Worm (Caenorhabditis elegans) whole organism, L4 larva: ENCODE measurements around the gene F25E5.9.

ENCODE experiments used
- F26F4.8 ChIP-seq: fragments of 200-800 bp; sonication (Bioruptor generic); conservative IDR thresholded peaks from 2 replicates; pipeline ENCODE4 v1.3.6; 2022; ENCODE audit warnings: missing genetic modification characterization, missing compliant biosample characterization
- T20F7.1 ChIP-seq: fragments of 200-800 bp; sonication (Bioruptor generic); optimal IDR thresholded peaks from 2 replicates; lab custom pipeline; 2018; ENCODE audit warnings: mild to moderate bottlenecking, missing genetic modification characterization, missing compliant biosample characterization
- Y48G9A.11 ChIP-seq: fragments of 200-800 bp; sonication (Bioruptor generic); IDR thresholded peaks from 2 replicates; pipeline ENCODE4 v1.3.6; 2022; ENCODE audit warnings: missing genetic modification reagents, missing genetic modification characterization, missing compliant biosample characterization
- ZK337.2 ChIP-seq: fragments of 200-800 bp; sonication (Bioruptor generic); IDR thresholded peaks from 2 replicates; pipeline ENCODE4 v1.3.6; 2022; ENCODE audit warnings: missing genetic modification reagents, missing genetic modification characterization, missing compliant biosample characterization
- arid-1 ChIP-seq: fragments of 200-800 bp; sonication (Bioruptor generic); conservative IDR thresholded peaks from 2 replicates; pipeline ENCODE4 v1.3.6; 2022; ENCODE audit warnings: missing genetic modification reagents, missing genetic modification characterization, missing compliant biosample characterization
- ceh-62 ChIP-seq: sonication (generic microtip); optimal IDR thresholded peaks from 2 replicates; lab custom pipeline; 2017; ENCODE audit warnings: missing biosample characterization, missing genetic modification characterization
- ces-1 ChIP-seq: fragments of 150-350 bp; sonication (generic microtip); optimal IDR thresholded peaks from 4 replicates; lab custom pipeline; 2014; ENCODE audit warnings: missing biosample characterization, missing genetic modification reagents, missing genetic modification characterization
- daf-16 ChIP-seq, 3 experiments: sonication (generic microtip); optimal IDR thresholded peaks; 2 replicates each; lab custom pipeline; 2016 to 2017; ENCODE audit warnings: missing genetic modification characterization in 3 of 3, missing genetic modification reagents in 3 of 3, mild to moderate bottlenecking in 2 of 3, missing compliant biosample characterization in 2 of 3, missing biosample characterization in 1 of 3, moderate library complexity in 1 of 3
- dmd-9 ChIP-seq: fragments of 200-800 bp; sonication (Bioruptor generic); IDR thresholded peaks from 2 replicates; pipeline ENCODE4 v1.3.6; 2022; ENCODE audit warnings: missing genetic modification reagents, missing genetic modification characterization, missing compliant biosample characterization
- dpl-1 ChIP-seq: fragments of 150-350 bp; optimal IDR thresholded peaks from 2 replicates; lab custom pipeline; 2014; ENCODE audit warnings: missing biosample characterization, missing genetic modification reagents, missing genetic modification characterization
- dve-1 ChIP-seq: sonication (generic microtip); optimal IDR thresholded peaks from 2 replicates; lab custom pipeline; 2017; ENCODE audit warnings: antibody characterized with exemption, mild to moderate bottlenecking, missing genetic modification characterization, missing compliant biosample characterization; ENCODE audit not compliant: insufficient read depth
- egl-27 ChIP-seq: sonication (generic microtip); optimal IDR thresholded peaks from 3 replicates; lab custom pipeline; 2017; ENCODE audit warnings: missing biosample characterization, missing genetic modification reagents, missing genetic modification characterization
- fos-1 ChIP-seq: fragments of 150-350 bp; optimal IDR thresholded peaks from 2 replicates; lab custom pipeline; 2014; ENCODE audit warnings: missing biosample characterization, missing genetic modification characterization
- lin-1 ChIP-seq: fragments of 200-800 bp; sonication (Bioruptor generic); IDR thresholded peaks from 2 replicates; pipeline ENCODE4 v1.3.6; 2022; ENCODE audit warnings: missing genetic modification reagents, missing genetic modification characterization, missing compliant biosample characterization
- lin-15B ChIP-seq: fragments of 150-350 bp; sonication (generic microtip); optimal IDR thresholded peaks from 3 replicates; lab custom pipeline; 2014; ENCODE audit warnings: missing biosample characterization, missing genetic modification characterization
- lin-38 ChIP-seq: fragments of 200-800 bp; sonication (Bioruptor generic); IDR thresholded peaks from 2 replicates; pipeline ENCODE4 v1.3.6; 2022; ENCODE audit warnings: missing genetic modification reagents, missing genetic modification characterization, missing compliant biosample characterization
- madf-5 ChIP-seq, 2 experiments: fragments of 200-800 bp; sonication (Bioruptor generic); IDR thresholded peaks; 2 replicates each; pipeline ENCODE4 v1.3.6; 2022; ENCODE audit warnings: missing compliant biosample characterization in 2 of 2, missing genetic modification characterization in 2 of 2
- mdl-1 ChIP-seq, 2 experiments: fragments of 150-350 bp in 1 of 2; sonication (generic microtip) in 1 of 2; optimal IDR thresholded peaks; 2 replicates each; lab custom pipeline; 2014 to 2017; ENCODE audit warnings: missing biosample characterization in 2 of 2, missing genetic modification characterization in 2 of 2
- mep-1 ChIP-seq: fragments of 150-350 bp; sonication (generic microtip); optimal IDR thresholded peaks from 3 replicates; lab custom pipeline; 2014; ENCODE audit warnings: missing biosample characterization, missing genetic modification characterization
- mes-2 ChIP-seq: sonication (generic microtip); optimal IDR thresholded peaks from 2 replicates; lab custom pipeline; 2016; ENCODE audit warnings: missing genotype, mild to moderate bottlenecking, missing genetic modification characterization, missing compliant biosample characterization; ENCODE audit not compliant: poor library complexity, severe bottlenecking
- mxl-2 ChIP-seq: fragments of 200-800 bp; sonication (Bioruptor generic); conservative IDR thresholded peaks from 2 replicates; pipeline ENCODE4 v1.3.6; 2022; ENCODE audit warnings: missing genetic modification reagents, missing genetic modification characterization, missing compliant biosample characterization
- nhr-11 ChIP-seq: fragments of 150-350 bp; optimal IDR thresholded peaks from 2 replicates; lab custom pipeline; 2014; ENCODE audit warnings: missing biosample characterization, missing genetic modification characterization
- nhr-25 ChIP-seq: sonication (generic microtip); optimal IDR thresholded peaks from 2 replicates; lab custom pipeline; 2017; ENCODE audit warnings: missing genetic modification characterization, mild to moderate bottlenecking, missing compliant biosample characterization, antibody characterized with exemption, moderate library complexity, borderline replicate concordance; ENCODE audit not compliant: insufficient read depth
- nhr-6 ChIP-seq: fragments of 150-350 bp; optimal IDR thresholded peaks from 2 replicates; lab custom pipeline; 2014; ENCODE audit warnings: missing biosample characterization, missing genetic modification characterization
- nhr-76 ChIP-seq: fragments of 150-350 bp; optimal IDR thresholded peaks from 2 replicates; lab custom pipeline; 2014; ENCODE audit warnings: missing biosample characterization, missing genetic modification characterization
- saeg-2 ChIP-seq: fragments of 200-800 bp; sonication (Bioruptor generic); IDR thresholded peaks from 2 replicates; pipeline ENCODE4 v1.3.6; 2022; ENCODE audit warnings: missing genetic modification reagents, missing genetic modification characterization, missing compliant biosample characterization
- set-16 ChIP-seq: fragments of 200-800 bp; sonication (Bioruptor generic); IDR thresholded peaks from 2 replicates; pipeline ENCODE4 v1.3.6; 2022; ENCODE audit warnings: missing genetic modification reagents, missing genetic modification characterization, missing compliant biosample characterization
- skn-1 ChIP-seq: fragments of 150-350 bp; optimal IDR thresholded peaks from 2 replicates; lab custom pipeline; 2014; ENCODE audit warnings: missing biosample characterization, missing genetic modification characterization
- spr-1 ChIP-seq: sonication (generic microtip); optimal IDR thresholded peaks from 2 replicates; lab custom pipeline; 2016; ENCODE audit warnings: mild to moderate bottlenecking, missing genetic modification characterization, missing compliant biosample characterization
- tag-97 ChIP-seq: fragments of 200-800 bp; sonication (Bioruptor generic); IDR thresholded peaks from 2 replicates; pipeline ENCODE4 v1.3.6; 2022; ENCODE audit warnings: missing genetic modification characterization, missing compliant biosample characterization
- vab-7 ChIP-seq: fragments of 200-800 bp; sonication (Bioruptor generic); IDR thresholded peaks from 2 replicates; pipeline ENCODE4 v1.3.6; 2022; ENCODE audit warnings: missing genetic modification reagents, missing genetic modification characterization, missing compliant biosample characterization
- zag-1 ChIP-seq: fragments of 150-350 bp; optimal IDR thresholded peaks from 2 replicates; lab custom pipeline; 2014; ENCODE audit warnings: missing biosample characterization, missing genetic modification characterization
- zfp-3 ChIP-seq: fragments of 200-800 bp; sonication (Bioruptor generic); conservative IDR thresholded peaks from 2 replicates; pipeline ENCODE4 v1.3.6; 2022; ENCODE audit warnings: missing genetic modification reagents, missing genetic modification characterization, missing compliant biosample characterization
- ztf-11 ChIP-seq: fragments of 150-350 bp; optimal IDR thresholded peaks from 2 replicates; lab custom pipeline; 2014; ENCODE audit warnings: missing biosample characterization, missing genetic modification characterization

The F25E5.9 gene

ce11 chrV:7464696-7465095, 27.0 kb upstream of the F25E5.9 start, which contains the start of gene srh-89:
TSS of gene srh-89 (minus strand) at chrV:7464796.
- TF ChIP-seq nhr-25 (tag; lab: Kevin White, UChicago) (no peak), madf-5 (GFP tag; IDR thresholded peaks at IDR 0.05; lab: Robert Waterston, UW) (no peak), mes-2 (tag; lab: Kevin White, UChicago) (no peak), zfp-3 (GFP tag; lab: Robert Waterston, UW) (no peak), vab-7 (GFP tag; lab: Robert Waterston, UW) (no peak), zag-1 (tag; lab: Kevin White, UChicago) (no peak), dve-1 (tag; lab: Kevin White, UChicago) (no peak), fos-1 (tag; lab: Kevin White, UChicago) (no peak), lin-1 (GFP tag; lab: Robert Waterston, UW) (no peak), lin-15B (no peak), mxl-2 (no peak), nhr-6 (tag; lab: Kevin White, UChicago) (no peak), arid-1 (GFP tag; lab: Robert Waterston, UW) (no peak), spr-1 (tag; lab: Kevin White, UChicago) (no peak), nhr-76 (tag; lab: Kevin White, UChicago) (no peak), skn-1 (no peak), Y48G9A.11 (GFP tag; lab: Robert Waterston, UW) (no peak)

- no peak for TF ChIP-seq nhr-11
- TF ChIP-seq lin-38: no peak
- no peak for TF ChIP-seq egl-27 (tag; lab: Kevin White, UChicago)
- no peak for TF ChIP-seq spr-1 (tag; lab: Kevin White, UChicago)
- TF ChIP-seq ces-1 (GFP tag; lab: Kevin White, UChicago): no peak
- TF ChIP-seq ztf-11 (tag; lab: Kevin White, UChicago): no peak
- no peak for TF ChIP-seq arid-1 (GFP tag; lab: Robert Waterston, UW)
- TF ChIP-seq set-16 (GFP tag; lab: Robert Waterston, UW): no peak
- TF ChIP-seq daf-16 (GFP tag; optimal IDR thresholded peaks at IDR 0.05; lab: Kevin White, UChicago): no peak
- no peak for TF ChIP-seq daf-16 (tag; optimal IDR thresholded peaks at IDR 0.05; lab: Kevin White, UChicago)
Observed at ce11 chrV:7460898-7461297, 23.2 kb upstream of the F25E5.9 start, which contains the start of gene srh-92. TSS of gene srh-92 (minus strand) at chrV:7460998.

ce11 chrV:7455008-7455407, 17.3 kb upstream of the F25E5.9 start, which contains the start of gene F25E5.2:
TSS of gene F25E5.2 (plus strand) at chrV:7455308.
- TF ChIP-seq dpl-1 (no peak), ZK337.2 (GFP tag; lab: Robert Waterston, UW) (no peak)
- TF ChIP-seq, all 104 proteins: peak for 0

ce11 chrV:7454236-7454635, 16.5 kb upstream of the F25E5.9 start, which contains the start of gene try-8:
TSS of gene try-8 (minus strand) at chrV:7454336.
- TF ChIP-seq saeg-2 (GFP tag; lab: Robert Waterston, UW) (no peak), zag-1 (tag; lab: Kevin White, UChicago) (no peak), ceh-62 (tag; lab: Kevin White, UChicago) (no peak), tag-97 (GFP tag; lab: Robert Waterston, UW) (no peak), F26F4.8 (GFP tag; lab: Robert Waterston, UW) (no peak), mdl-1 (tag; optimal IDR thresholded peaks at IDR 0.05; lab: Kevin White, UChicago) (no peak), dmd-9 (GFP tag; lab: Robert Waterston, UW) (no peak), T20F7.1 (GFP tag; lab: Kevin White, UChicago) (no peak), mep-1 (tag; lab: Kevin White, UChicago) (no peak)
